Fruit fly (Drosophila melanogaster): ENCODE results near the gene CG17325.

CG17325 gene

dm6 chr2L:18839143-18839872 is 26.9 kb downstream of the CG17325 start, which contains the start of gene CG10600:
CG10600 (minus strand) TSS chr2L:18839679.
- TF ChIP-seq tai (GFP tag; optimal IDR thresholded peaks at IDR 0.05), result no peak
- peak; percentile 69 for TF ChIP-seq CG9705 (GFP tag; optimal IDR thresholded peaks at IDR 0.05)
- TF ChIP-seq Myc (optimal IDR thresholded peaks at IDR 0.05), result peak; percentile 88
- TF ChIP-seq Rel (GFP tag; optimal IDR thresholded peaks at IDR 0.05), result no peak
- peak; percentile 50 for TF ChIP-seq Rel (tag; optimal IDR thresholded peaks at IDR 0.05)
- peak; percentile 74 for TF ChIP-seq N (GFP tag; optimal IDR thresholded peaks at IDR 0.05)
- TF ChIP-seq usp (GFP tag; optimal IDR thresholded peaks at IDR 0.05), result no peak
- peak; percentile 83 for TF ChIP-seq ey (GFP tag; optimal IDR thresholded peaks at IDR 0.05)
- peak; percentile 91 for TF ChIP-seq h (GFP tag; optimal IDR thresholded peaks at IDR 0.05)
- peak; percentile 74 for TF ChIP-seq sv (GFP tag; optimal IDR thresholded peaks at IDR 0.05)
- TF ChIP-seq lola (GFP tag; optimal IDR thresholded peaks at IDR 0.05), result no peak
- TF ChIP-seq pan (optimal IDR thresholded peaks at IDR 0.05), result no peak
- TF ChIP-seq Jra (GFP tag; optimal IDR thresholded peaks at IDR 0.05), result peak; percentile 92
- no peak for TF ChIP-seq Hr78 (GFP tag; optimal IDR thresholded peaks at IDR 0.05)
- TF ChIP-seq br (GFP tag; optimal IDR thresholded peaks at IDR 0.05), result peak; percentile 91
- TF ChIP-seq Mio (GFP tag; optimal IDR thresholded peaks at IDR 0.05), result peak; percentile 52
- TF ChIP-seq Sp1 (GFP tag; optimal IDR thresholded peaks at IDR 0.05), result peak; percentile 71
- TF ChIP-seq sage (GFP tag; optimal IDR thresholded peaks at IDR 0.05), result peak; percentile 72
- no peak for TF ChIP-seq brk (GFP tag; optimal IDR thresholded peaks at IDR 0.05)
- TF ChIP-seq dsf (GFP tag; optimal IDR thresholded peaks at IDR 0.05; ENCODE audit: borderline replicate concordance), result peak; percentile 84
- TF ChIP-seq foxo (GFP tag; optimal IDR thresholded peaks at IDR 0.05), result peak in 1 of 2 experiments; percentile 91
- TF ChIP-seq woc (GFP tag; optimal IDR thresholded peaks at IDR 0.05), result no peak
- TF ChIP-seq rgr (GFP tag; optimal IDR thresholded peaks at IDR 0.05), result peak; percentile 92
- peak; percentile 78 for TF ChIP-seq psq (GFP tag; optimal IDR thresholded peaks at IDR 0.05)
- TF ChIP-seq jim (GFP tag; optimal IDR thresholded peaks at IDR 0.05), result peak; percentile 85
- TF ChIP-seq Abd-B (GFP tag; optimal IDR thresholded peaks at IDR 0.05), result peak; percentile 51
- TF ChIP-seq HLH106 (tag; optimal IDR thresholded peaks at IDR 0.05), result peak; percentile 71
- peak; percentile 97 for TF ChIP-seq Hr83 (GFP tag; optimal IDR thresholded peaks at IDR 0.05; ENCODE audit: poor library complexity, severe bottlenecking)
- TF ChIP-seq Dif (GFP tag; optimal IDR thresholded peaks at IDR 0.05; ENCODE audit: partially characterized antibody), result no peak
- no peak for TF ChIP-seq Vsx2 (GFP tag; optimal IDR thresholded peaks at IDR 0.05; ENCODE audit: partially characterized antibody)
- TF ChIP-seq dmrt93B (GFP tag; optimal IDR thresholded peaks at IDR 0.05), result peak; percentile 56
- TF ChIP-seq OdsH (GFP tag; optimal IDR thresholded peaks at IDR 0.05), result peak; percentile 86
- TF ChIP-seq fru (GFP tag; optimal IDR thresholded peaks at IDR 0.05), result peak; percentile 89
- TF ChIP-seq CG32264 (GFP tag; optimal IDR thresholded peaks at IDR 0.05), result peak; percentile 60
- no peak for TF ChIP-seq Dfd (GFP tag; optimal IDR thresholded peaks at IDR 0.05)
- peak; percentile 61 for TF ChIP-seq GATAd (GFP tag; optimal IDR thresholded peaks at IDR 0.05)
- no peak for TF ChIP-seq CrebA (GFP tag; optimal IDR thresholded peaks at IDR 0.05; ENCODE audit: borderline replicate concordance)
- no peak for TF ChIP-seq dl (GFP tag; optimal IDR thresholded peaks at IDR 0.05; ENCODE audit: insufficient read depth in 1 of 2, partially characterized antibody in 2 of 2)
- TF ChIP-seq Hnf4 (GFP tag; optimal IDR thresholded peaks at IDR 0.05), result peak; percentile 95

dm6 chr2L:18841210-18841609 is 28.8 kb downstream of the CG17325 start, which contains the start of gene CG31752:
CG31752 (minus strand) TSS chr2L:18841310.
- TF ChIP-seq psq (GFP tag; optimal IDR thresholded peaks at IDR 0.05), result no peak
- no peak for TF ChIP-seq dl (GFP tag; optimal IDR thresholded peaks at IDR 0.05; ENCODE audit: insufficient read depth in 1 of 2, partially characterized antibody in 2 of 2)

Data from whole organism, wandering third instar larva.